Fruit fly (Drosophila melanogaster) whole organism, embryonic: ENCODE results near the gene CG33795.

Source experiments
- BtbVII ChIP-seq: fragments of 200-800 bp; sonication (Bioruptor generic); optimal IDR thresholded peaks from 3 replicates; lab custom pipeline; 2017; ENCODE audit warnings: missing biosample characterization, mild to moderate bottlenecking, missing genetic modification characterization
- CG10209 ChIP-seq: fragments of 200-800 bp; sonication (Bioruptor generic); optimal IDR thresholded peaks from 3 replicates; lab custom pipeline; 2017; ENCODE audit warnings: missing biosample characterization, mild to moderate bottlenecking, missing genetic modification characterization, missing genetic modification reagents
- CG10431 ChIP-seq: fragments of 200-800 bp; sonication (Bioruptor generic); optimal IDR thresholded peaks from 3 replicates; lab custom pipeline; 2018; ENCODE audit warnings: missing biosample characterization, mild to moderate bottlenecking, missing genetic modification characterization
- CG11560 ChIP-seq: fragments of 200-800 bp; sonication (Bioruptor generic); IDR thresholded peaks from 3 replicates; pipeline ENCODE4 v1.3.6; 2022; ENCODE audit warnings: missing biosample characterization, missing genetic modification characterization
- CG11695 ChIP-seq: fragments of 200-800 bp; sonication (Bioruptor generic); IDR thresholded peaks from 3 replicates; pipeline ENCODE4 v1.3.6; 2022; ENCODE audit warnings: missing biosample characterization, missing genetic modification characterization
- CG12219 ChIP-seq: fragments of 200-800 bp; sonication (Bioruptor generic); optimal IDR thresholded peaks from 3 replicates; lab custom pipeline; 2018; ENCODE audit warnings: missing biosample characterization, mild to moderate bottlenecking, missing genetic modification characterization
- CG12769 ChIP-seq: fragments of 200-800 bp; sonication (Bioruptor generic); optimal IDR thresholded peaks from 2 replicates; lab custom pipeline; 2019; ENCODE audit warnings: missing biosample characterization, mild to moderate bottlenecking, missing genetic modification characterization, moderate library complexity
- CG14710 ChIP-seq: fragments of 200-800 bp; sonication (Bioruptor generic); optimal IDR thresholded peaks from 3 replicates; lab custom pipeline; 2019; ENCODE audit warnings: missing biosample characterization, mild to moderate bottlenecking, missing genetic modification characterization, moderate library complexity
- CG1792 ChIP-seq: fragments of 200-800 bp; sonication (Bioruptor generic); optimal IDR thresholded peaks from 2 replicates; lab custom pipeline; 2016; ENCODE audit warnings: missing biosample characterization, missing genetic modification characterization
- CG2875 ChIP-seq: fragments of 200-800 bp; sonication (Bioruptor generic); optimal IDR thresholded peaks from 2 replicates; lab custom pipeline; 2017; ENCODE audit warnings: missing biosample characterization, mild to moderate bottlenecking, missing genetic modification characterization, missing genetic modification reagents
- CG32532 ChIP-seq: fragments of 200-800 bp; sonication (Bioruptor generic); IDR thresholded peaks from 2 replicates; pipeline ENCODE4 v1.3.6; 2022; ENCODE audit warnings: missing biosample characterization, missing genetic modification characterization
- CG3407 ChIP-seq: fragments of 200-800 bp; sonication (Bioruptor generic); optimal IDR thresholded peaks from 2 replicates; lab custom pipeline; 2018; ENCODE audit warnings: missing biosample characterization, mild to moderate bottlenecking, missing genetic modification characterization
- CG3847 ChIP-seq: fragments of 200-800 bp; sonication (Bioruptor generic); IDR thresholded peaks from 2 replicates; pipeline ENCODE4 v1.3.6; 2022; ENCODE audit warnings: missing biosample characterization, missing genetic modification characterization
- CG4328 ChIP-seq: fragments of 200-800 bp; sonication (Bioruptor generic); optimal IDR thresholded peaks from 3 replicates; lab custom pipeline; 2017; ENCODE audit warnings: missing biosample characterization, missing genetic modification reagents, missing genetic modification characterization
- CG6791 ChIP-seq: fragments of 200-800 bp; sonication (Bioruptor generic); IDR thresholded peaks from 3 replicates; pipeline ENCODE4 v1.3.6; 2022; ENCODE audit warnings: missing biosample characterization, missing genetic modification characterization; ENCODE audit not compliant: partially characterized antibody
- CG8089 ChIP-seq: fragments of 200-800 bp; sonication (Bioruptor generic); optimal IDR thresholded peaks from 3 replicates; lab custom pipeline; 2016; ENCODE audit warnings: missing biosample characterization, missing genetic modification characterization
- CG8924 ChIP-seq: fragments of 200-800 bp; optimal IDR thresholded peaks from 3 replicates; lab custom pipeline; 2019; ENCODE audit warnings: missing biosample characterization, mild to moderate bottlenecking, missing genetic modification characterization, moderate library complexity
- CG9797 ChIP-seq: fragments of 200-800 bp; sonication (Bioruptor generic); optimal IDR thresholded peaks from 3 replicates; lab custom pipeline; 2018; ENCODE audit warnings: missing biosample characterization, mild to moderate bottlenecking, missing genetic modification characterization
- D19B ChIP-seq: fragments of 200-800 bp; sonication (Bioruptor generic); optimal IDR thresholded peaks from 2 replicates; lab custom pipeline; 2017; ENCODE audit warnings: missing biosample characterization, mild to moderate bottlenecking, missing genetic modification characterization
- Dip3 ChIP-seq: fragments of 200-800 bp; sonication (Bioruptor generic); optimal IDR thresholded peaks from 3 replicates; lab custom pipeline; 2016; ENCODE audit warnings: missing biosample characterization, missing genetic modification characterization
- Dll ChIP-seq: fragments of 200-800 bp; sonication (Bioruptor generic); IDR thresholded peaks from 4 replicates; pipeline ENCODE4 v1.3.6; 2022; ENCODE audit warnings: missing biosample characterization, missing genetic modification characterization; ENCODE audit not compliant: partially characterized antibody
- HLH4C ChIP-seq: fragments of 200-800 bp; sonication (Bioruptor generic); IDR thresholded peaks from 3 replicates; pipeline ENCODE4 v1.3.6; 2022; ENCODE audit warnings: missing biosample characterization, missing genetic modification characterization; ENCODE audit not compliant: partially characterized antibody
- Hmx ChIP-seq: fragments of 200-800 bp; sonication (Bioruptor generic); optimal IDR thresholded peaks from 2 replicates; lab custom pipeline; 2016; ENCODE audit warnings: missing biosample characterization, missing genetic modification characterization
- NK7.1 ChIP-seq: fragments of 200-800 bp; sonication (Bioruptor generic); optimal IDR thresholded peaks from 3 replicates; lab custom pipeline; 2016; ENCODE audit warnings: missing biosample characterization, missing genetic modification characterization
- Optix ChIP-seq: fragments of 200-800 bp; sonication (Bioruptor generic); IDR thresholded peaks from 3 replicates; pipeline ENCODE4 v1.3.6; 2022; ENCODE audit warnings: missing biosample characterization, missing genetic modification characterization
- Sry-β ChIP-seq: fragments of 200-800 bp; sonication (Bioruptor generic); optimal IDR thresholded peaks from 2 replicates; lab custom pipeline; 2018; ENCODE audit warnings: missing biosample characterization, mild to moderate bottlenecking, missing genetic modification characterization, moderate library complexity
- Xbp1 ChIP-seq: fragments of 200-800 bp; sonication (Bioruptor generic); optimal IDR thresholded peaks from 3 replicates; lab custom pipeline; 2016; ENCODE audit warnings: missing biosample characterization, mild to moderate bottlenecking, missing genetic modification characterization
- bsh ChIP-seq, 2 experiments: fragments of 200-800 bp; sonication (Bioruptor generic); optimal IDR thresholded peaks; 2 replicates each; lab custom pipeline; 2017 to 2018; ENCODE audit warnings: mild to moderate bottlenecking in 2 of 2, missing biosample characterization in 2 of 2, missing genetic modification characterization in 2 of 2, moderate library complexity in 1 of 2
- cg ChIP-seq: fragments of 200-800 bp; sonication (Bioruptor generic); optimal IDR thresholded peaks from 3 replicates; lab custom pipeline; 2019; ENCODE audit warnings: missing biosample characterization, mild to moderate bottlenecking, missing genetic modification characterization, moderate library complexity
- chm ChIP-seq: fragments of 200-800 bp; sonication (Bioruptor generic); IDR thresholded peaks from 2 replicates; pipeline ENCODE4 v1.3.6; 2022; ENCODE audit warnings: missing biosample characterization, missing genetic modification characterization
- dimm ChIP-seq: fragments of 200-800 bp; sonication (Bioruptor generic); IDR thresholded peaks from 2 replicates; pipeline ENCODE4 v1.3.6; 2022; ENCODE audit warnings: missing biosample characterization, missing genetic modification characterization
- fd3F ChIP-seq: fragments of 200-800 bp; sonication (Bioruptor generic); optimal IDR thresholded peaks from 2 replicates; lab custom pipeline; 2018; ENCODE audit warnings: missing biosample characterization, mild to moderate bottlenecking, missing genetic modification characterization, moderate library complexity
- gcm2 ChIP-seq: fragments of 200-800 bp; sonication (Bioruptor generic); optimal IDR thresholded peaks from 2 replicates; lab custom pipeline; 2016; ENCODE audit warnings: missing biosample characterization, missing genetic modification characterization
- grn ChIP-seq: fragments of 200-800 bp; sonication (Bioruptor generic); optimal IDR thresholded peaks from 3 replicates; lab custom pipeline; 2017; ENCODE audit warnings: missing biosample characterization, missing genetic modification characterization
- ham ChIP-seq: fragments of 200-800 bp; sonication (Bioruptor generic); IDR thresholded peaks from 2 replicates; pipeline ENCODE4 v1.3.6; 2022; ENCODE audit warnings: missing biosample characterization, missing genetic modification characterization
- hbn ChIP-seq: fragments of 200-800 bp; sonication (Bioruptor generic); IDR thresholded peaks from 2 replicates; pipeline ENCODE4 v1.3.6; 2022; ENCODE audit warnings: missing biosample characterization, missing genetic modification characterization; ENCODE audit not compliant: partially characterized antibody
- lov ChIP-seq, 2 experiments: fragments of 200-800 bp in 1 of 2; fragments of >200 bp in 1 of 2; sonication (Bioruptor generic) in 1 of 2; IDR thresholded peaks in 1 of 2; optimal IDR thresholded peaks in 1 of 2; 2 replicates in 1 of 2; 3 replicates in 1 of 2; pipeline versions ENCODE4 v1.3.6 to Lab custom; 2017 to 2022; ENCODE audit warnings: missing biosample characterization in 1 of 2, missing genetic modification characterization in 1 of 2
- maf-S ChIP-seq: fragments of 200-800 bp; sonication (Bioruptor generic); optimal IDR thresholded peaks from 2 replicates; lab custom pipeline; 2016; ENCODE audit warnings: missing biosample characterization, missing genetic modification characterization
- nerfin-2 ChIP-seq: fragments of 200-800 bp; sonication (Bioruptor generic); IDR thresholded peaks from 2 replicates; pipeline ENCODE4 v1.3.6; 2022; ENCODE audit warnings: missing biosample characterization, missing genetic modification characterization; ENCODE audit not compliant: partially characterized antibody
- pho ChIP-seq: fragments of 200-800 bp; sonication (Bioruptor generic); optimal IDR thresholded peaks from 2 replicates; lab custom pipeline; 2016; ENCODE audit warnings: missing biosample characterization, missing genetic modification characterization
- pum ChIP-seq: fragments of 200-800 bp; sonication (Bioruptor generic); optimal IDR thresholded peaks from 2 replicates; lab custom pipeline; 2016; ENCODE audit warnings: missing biosample characterization, missing genetic modification characterization
- pzg ChIP-seq: fragments of 200-800 bp; sonication (Bioruptor generic); optimal IDR thresholded peaks from 3 replicates; lab custom pipeline; 2018; ENCODE audit warnings: missing biosample characterization, mild to moderate bottlenecking, missing genetic modification characterization, moderate library complexity
- sc ChIP-seq, 3 experiments: fragments of >200 bp in 2 of 3; fragments of 200-800 bp in 1 of 3; sonication (Bioruptor generic) in 1 of 3; optimal IDR thresholded peaks; 2 replicates in 2 of 3; 3 replicates in 1 of 3; lab custom pipeline; 2017; ENCODE audit warnings: mild to moderate bottlenecking in 1 of 3, missing biosample characterization in 1 of 3, missing genetic modification characterization in 1 of 3, missing genetic modification reagents in 1 of 3
- schlank ChIP-seq: fragments of 200-800 bp; sonication (Bioruptor generic); optimal IDR thresholded peaks from 2 replicates; lab custom pipeline; 2018; ENCODE audit warnings: missing biosample characterization, mild to moderate bottlenecking, missing genetic modification characterization
- so ChIP-seq: fragments of 200-800 bp; sonication (Bioruptor generic); IDR thresholded peaks from 3 replicates; pipeline ENCODE4 v1.3.6; 2022; ENCODE audit warnings: missing biosample characterization, missing genetic modification characterization
- sr ChIP-seq: fragments of 200-800 bp; sonication (Bioruptor generic); IDR thresholded peaks from 3 replicates; pipeline ENCODE4 v1.3.6; 2022; ENCODE audit warnings: missing biosample characterization, missing genetic modification characterization
- tin ChIP-seq: fragments of 200-800 bp; sonication (Bioruptor generic); optimal IDR thresholded peaks from 3 replicates; lab custom pipeline; 2016; ENCODE audit warnings: missing biosample characterization, missing genetic modification characterization
- toy ChIP-seq: fragments of 200-800 bp; sonication (Bioruptor generic); IDR thresholded peaks from 2 replicates; pipeline ENCODE4 v1.3.6; 2022; ENCODE audit warnings: missing biosample characterization, missing genetic modification characterization

Gene CG33795

DNA sequence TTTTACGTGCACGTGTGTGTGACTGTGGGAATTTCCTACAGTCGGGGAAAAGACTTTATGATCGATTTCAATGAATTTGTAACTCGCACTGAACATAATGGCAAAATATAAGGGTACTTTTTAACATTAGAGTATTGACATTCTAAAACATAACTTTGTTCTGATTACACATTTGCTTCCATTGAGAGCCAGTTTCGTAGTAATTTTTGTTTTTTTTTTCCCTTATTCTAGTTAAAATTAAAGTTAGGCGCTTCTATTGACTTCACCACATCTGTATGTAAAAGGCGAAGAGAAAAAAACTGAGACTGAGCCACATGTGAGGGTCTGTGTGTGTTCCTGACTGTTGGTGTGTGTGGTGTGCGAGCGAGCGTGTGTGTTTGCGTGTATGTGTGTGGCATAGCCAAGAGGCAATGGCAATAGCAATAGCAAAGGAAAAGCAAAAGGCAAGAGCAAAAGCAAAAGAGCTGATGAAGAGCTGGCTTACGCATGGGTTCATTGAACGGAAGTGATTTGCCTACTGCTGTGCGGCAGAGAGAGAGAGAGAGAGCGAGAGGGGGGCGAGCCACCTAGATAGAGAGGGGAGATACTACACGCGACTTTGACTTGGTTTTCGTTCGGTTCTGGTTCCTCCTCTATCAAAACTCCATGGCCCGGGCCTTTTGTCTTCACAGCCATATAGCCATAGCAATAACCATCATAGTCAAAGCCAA is 9.2 kb downstream of the CG33795 start (continued):
- TF ChIP-seq maf-S (GFP tag; lab: Kevin White, UChicago) (peak; percentile 31), pzg (GFP tag; lab: Kevin White, UChicago) (no peak), CG32532 (GFP tag; lab: Robert Waterston, UW) (peak; percentile 72), CG11695 (GFP tag; lab: Robert Waterston, UW) (peak; percentile 78), pum (GFP tag; lab: Kevin White, UChicago) (peak; percentile 32), cg (peak; percentile 82), fd3F (GFP tag; lab: Kevin White, UChicago) (peak; percentile 63), sr (GFP tag; lab: Robert Waterston, UW) (no peak), CG9797 (GFP tag; lab: Kevin White, UChicago) (no peak), chm (GFP tag; lab: Robert Waterston, UW) (0 out of 2 replicates have a peak, but pooled peaks have one; percentile 30), CG3847 (GFP tag; lab: Robert Waterston, UW) (peak; percentile 67), so (GFP tag; lab: Robert Waterston, UW) (peak; percentile 87), Sry-β (GFP tag; lab: Kevin White, UChicago) (no peak), ham (GFP tag; lab: Robert Waterston, UW) (no peak), HLH4C (no peak), BtbVII (GFP tag; lab: Kevin White, UChicago) (peak; percentile 80), CG12769 (peak; percentile 19), nerfin-2 (GFP tag; lab: Robert Waterston, UW) (no peak), sc (optimal IDR thresholded peaks at IDR 0.05; lab: Kevin White, UChicago) (no peak), sc (GFP tag; optimal IDR thresholded peaks at IDR 0.05; lab: Kevin White, UChicago) (peak; percentile 18), schlank (tag; lab: Kevin White, UChicago) (peak; percentile 11), lov (optimal IDR thresholded peaks at IDR 0.05; lab: Kevin White, UChicago) (no peak), lov (GFP tag; IDR thresholded peaks at IDR 0.05; lab: Robert Waterston, UW) (no peak), CG2875 (GFP tag; lab: Kevin White, UChicago) (peak; percentile 27), CG6791 (no peak), CG12219 (peak; percentile 69), NK7.1 (GFP tag; lab: Kevin White, UChicago) (no peak), tin (peak; percentile 68), CG8924 (tag; lab: Kevin White, UChicago) (peak; percentile 79), CG11560 (tag; lab: Robert Waterston, UW) (no peak; the same call in 2 of the 3 replicates), dimm (no peak), Optix (GFP tag; lab: Robert Waterston, UW) (no peak), hbn (GFP tag; lab: Robert Waterston, UW) (no peak), CG14710 (tag; lab: Kevin White, UChicago) (peak; percentile 54), CG1792 (GFP tag; lab: Kevin White, UChicago) (peak; percentile 39), D19B (GFP tag; lab: Kevin White, UChicago) (peak; percentile 62), Xbp1 (GFP tag; lab: Kevin White, UChicago) (peak; percentile 64), Hmx (peak; percentile 8), CG10431 (peak; percentile 42), gcm2 (GFP tag; lab: Kevin White, UChicago) (no peak), CG3407 (GFP tag; lab: Kevin White, UChicago) (peak; percentile 2), CG8089 (GFP tag; lab: Kevin White, UChicago) (peak; percentile 51), bsh (GFP tag; optimal IDR thresholded peaks at IDR 0.05; lab: Kevin White, UChicago) (peak; percentile 75 to 78), Dll (no peak), Dip3 (GFP tag; lab: Kevin White, UChicago) (peak; percentile 74), CG4328 (GFP tag; lab: Kevin White, UChicago) (peak; percentile 43), grn (no peak), pho (GFP tag; lab: Kevin White, UChicago) (peak; percentile 66), toy (GFP tag; lab: Robert Waterston, UW) (no peak), CG10209 (peak; percentile 82)
